Worm (Caenorhabditis elegans) whole organism, midembryonic: ENCODE data around the gene nspb-12.

Experiments
- cog-1 ChIP-seq: sonication (generic microtip); optimal IDR thresholded peaks from 2 replicates; lab custom pipeline; 2016; ENCODE audit warnings: missing genetic modification characterization, missing compliant biosample characterization
- klf-2 ChIP-seq: fragments of 200-800 bp; sonication (Bioruptor generic); conservative IDR thresholded peaks from 2 replicates; pipeline ENCODE4 v1.3.6; 2022; ENCODE audit warnings: missing genetic modification reagents, missing genetic modification characterization, missing compliant biosample characterization
- med-1 ChIP-seq: sonication (generic microtip); optimal IDR thresholded peaks from 2 replicates; lab custom pipeline; 2017; ENCODE audit warnings: missing genetic modification characterization, mild to moderate bottlenecking, missing compliant biosample characterization, antibody characterized with exemption, missing genetic modification reagents; ENCODE audit not compliant: insufficient read depth
- ref-1 ChIP-seq: fragments of 200-800 bp; sonication (Bioruptor generic); conservative IDR thresholded peaks from 2 replicates; pipeline ENCODE4 v1.3.6; 2022; ENCODE audit warnings: missing genetic modification reagents, missing genetic modification characterization, missing compliant biosample characterization
- ztf-23 ChIP-seq: fragments of 200-800 bp; sonication (Bioruptor generic); IDR thresholded peaks from 2 replicates; pipeline ENCODE4 v1.3.6; 2022; ENCODE audit warnings: missing genetic modification reagents, missing genetic modification characterization, missing compliant biosample characterization

- no peak for TF ChIP-seq ztf-23 (GFP tag; lab: Robert Waterston, UW)
- no peak for TF ChIP-seq med-1 (GFP tag; lab: Kevin White, UChicago)
- no peak for TF ChIP-seq klf-2 (GFP tag; lab: Robert Waterston, UW)
- no peak for TF ChIP-seq cog-1 (tag; lab: Kevin White, UChicago)
- TF ChIP-seq ref-1 (GFP tag; lab: Robert Waterston, UW): no peak
These were observed 2.4 kb upstream of the nspb-12 start for ce11 chrIII:5570814-5571443.
